Worm (Caenorhabditis elegans) whole organism, L2 larva: ENCODE measurements around the gene mtm-5.

Source experiments
- egl-27 ChIP-seq: sonication (generic microtip); optimal IDR thresholded peaks from 3 replicates; lab custom pipeline; 2017; ENCODE audit warnings: missing biosample characterization, missing genetic modification reagents, missing genetic modification characterization
- elt-1 ChIP-seq: fragments of 150-350 bp; optimal IDR thresholded peaks from 2 replicates; lab custom pipeline; 2014; ENCODE audit warnings: missing biosample characterization, missing genetic modification characterization
- mdl-1 ChIP-seq, 2 experiments: fragments of 150-350 bp in 1 of 2; sonication (generic microtip) in 1 of 2; optimal IDR thresholded peaks; 2 replicates each; lab custom pipeline; 2017; ENCODE audit warnings: missing biosample characterization in 2 of 2, missing genetic modification characterization in 2 of 2
- nhr-10 ChIP-seq: sonication (generic microtip); optimal IDR thresholded peaks from 2 replicates; lab custom pipeline; 2017; ENCODE audit warnings: missing biosample characterization, missing genetic modification characterization
- nhr-11 ChIP-seq: fragments of 150-350 bp; optimal IDR thresholded peaks from 2 replicates; lab custom pipeline; 2014; ENCODE audit warnings: missing biosample characterization, missing genetic modification characterization
- nhr-12 ChIP-seq: fragments of 150-350 bp; optimal IDR thresholded peaks from 2 replicates; lab custom pipeline; 2014; ENCODE audit warnings: missing biosample characterization, missing genetic modification characterization
- nhr-21 ChIP-seq: fragments of 150-350 bp; optimal IDR thresholded peaks from 2 replicates; lab custom pipeline; 2014; ENCODE audit warnings: missing biosample characterization, missing genetic modification characterization
- snpc-4 ChIP-seq: fragments of 150-350 bp; optimal IDR thresholded peaks from 2 replicates; lab custom pipeline; 2014; ENCODE audit warnings: missing biosample characterization, missing genetic modification characterization
- zag-1 ChIP-seq: fragments of 150-350 bp; optimal IDR thresholded peaks from 2 replicates; lab custom pipeline; 2014; ENCODE audit warnings: missing biosample characterization, missing genetic modification characterization
- ztf-1 ChIP-seq: fragments of 200-800 bp; sonication (Bioruptor generic); conservative IDR thresholded peaks from 2 replicates; pipeline ENCODE4 v1.3.6; 2022; ENCODE audit warnings: missing genetic modification characterization, missing compliant biosample characterization
- ztf-11 ChIP-seq: sonication (generic microtip); optimal IDR thresholded peaks from 2 replicates; lab custom pipeline; 2017; ENCODE audit warnings: missing biosample characterization, missing genetic modification characterization

- TF ChIP-seq nhr-21 (tag; lab: Kevin White, UChicago): no peak
- TF ChIP-seq egl-27 (tag; lab: Kevin White, UChicago): no peak
- TF ChIP-seq snpc-4 (tag; lab: Kevin White, UChicago): no peak
- no peak for TF ChIP-seq nhr-12 (tag; lab: Kevin White, UChicago)
- TF ChIP-seq ztf-11: no peak
- TF ChIP-seq nhr-11 (tag; lab: Kevin White, UChicago): no peak
- no peak for TF ChIP-seq ztf-1 (GFP tag; lab: Robert Waterston, UW)
- no peak for TF ChIP-seq nhr-10 (tag; lab: Kevin White, UChicago)
- TF ChIP-seq zag-1: no peak
- no peak for TF ChIP-seq mdl-1 (tag; optimal IDR thresholded peaks at IDR 0.05; lab: Kevin White, UChicago)
- no peak for TF ChIP-seq elt-1 (tag; lab: Kevin White, UChicago)
Observed at ce11 chrX:5289106-5289505, 45.9 kb upstream of the mtm-5 start.
